Worm (Caenorhabditis elegans) whole organism, early embryonic: Measurements from ENCODE around the gene ttbk-2.1.

Experiments
- aly-1 ChIP-seq: sonication (generic microtip); optimal IDR thresholded peaks from 2 replicates; lab custom pipeline; 2016; ENCODE audit warnings: missing genetic modification characterization, missing compliant biosample characterization
- ama-1 ChIP-seq: fragments of 150-350 bp; optimal IDR thresholded peaks from 2 replicates; lab custom pipeline; 2014
- flt-1 ChIP-seq: fragments of 200-800 bp; sonication (Bioruptor generic); IDR thresholded peaks from 2 replicates; pipeline ENCODE4 v1.3.6; 2022; ENCODE audit warnings: missing genetic modification characterization, missing compliant biosample characterization
- hmg-4 ChIP-seq: fragments of 200-800 bp; sonication (Bioruptor generic); optimal IDR thresholded peaks from 2 replicates; lab custom pipeline; 2018; ENCODE audit warnings: mild to moderate bottlenecking, missing genetic modification characterization, missing compliant biosample characterization
- tbx-11 ChIP-seq: fragments of 200-800 bp; sonication (Bioruptor generic); IDR thresholded peaks from 2 replicates; pipeline ENCODE4 v1.3.6; 2022; ENCODE audit warnings: missing genetic modification characterization, missing compliant biosample characterization
- tbx-37 ChIP-seq: fragments of 200-800 bp; sonication (Bioruptor generic); conservative IDR thresholded peaks from 2 replicates; pipeline ENCODE4 v1.3.6; 2022; ENCODE audit warnings: missing genetic modification reagents, missing genetic modification characterization, missing compliant biosample characterization

DNA sequence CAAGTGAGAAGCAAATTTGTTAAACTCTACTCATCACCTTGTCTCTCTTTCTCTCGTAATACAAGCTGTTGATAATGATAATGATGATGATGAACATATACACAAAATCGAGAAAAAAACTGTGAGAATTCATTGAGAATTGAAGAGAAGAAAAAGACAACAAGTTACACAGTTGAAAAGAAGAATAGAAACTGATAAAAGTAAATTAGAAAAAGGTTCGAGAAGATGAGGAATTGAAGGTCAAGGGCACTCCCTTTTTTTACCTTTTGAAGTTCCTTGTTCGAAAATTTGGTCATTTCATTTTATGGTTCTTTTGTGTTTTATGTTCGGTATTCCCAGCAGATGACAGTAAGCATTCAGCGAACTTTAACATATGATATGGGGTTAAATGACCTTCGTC lies 42.1 kb upstream of the ttbk-2.1 start:
- TF ChIP-seq flt-1 (GFP tag; lab: Robert Waterston, UW), result no peak
- TF ChIP-seq hmg-4 (GFP tag; lab: Kevin White, UChicago), result no peak
- no peak for TF ChIP-seq tbx-37 (GFP tag; lab: Robert Waterston, UW)
- TF ChIP-seq ama-1, result no peak
- TF ChIP-seq aly-1 (tag; lab: Kevin White, UChicago), result no peak
- TF ChIP-seq tbx-11, result no peak
